Worm (Caenorhabditis elegans): ENCODE data around the gene rab-33.

ce11 chrIII:10479180-10479579 lies 24.5 kb downstream of the rab-33 start, which contains the start of gene D2045.7:
- TF ChIP-seq xnd-1 (tag; optimal IDR thresholded peaks at IDR 0.05) (no peak), unc-130 (GFP tag; optimal IDR thresholded peaks at IDR 0.05) (no peak), hmg-1.2 (GFP tag; IDR thresholded peaks at IDR 0.05) (no peak), athp-1 (tag; optimal IDR thresholded peaks at IDR 0.05) (no peak), Y53F4B.3 (GFP tag; IDR thresholded peaks at IDR 0.05) (no peak), bed-2 (GFP tag; IDR thresholded peaks at IDR 0.05) (no peak)
